Fruit fly (Drosophila melanogaster): Measurements from ENCODE around the gene ush.
A peak's percentile ranks its signal among the peaks of the same experiment; 100 is the strongest.

DNA sequence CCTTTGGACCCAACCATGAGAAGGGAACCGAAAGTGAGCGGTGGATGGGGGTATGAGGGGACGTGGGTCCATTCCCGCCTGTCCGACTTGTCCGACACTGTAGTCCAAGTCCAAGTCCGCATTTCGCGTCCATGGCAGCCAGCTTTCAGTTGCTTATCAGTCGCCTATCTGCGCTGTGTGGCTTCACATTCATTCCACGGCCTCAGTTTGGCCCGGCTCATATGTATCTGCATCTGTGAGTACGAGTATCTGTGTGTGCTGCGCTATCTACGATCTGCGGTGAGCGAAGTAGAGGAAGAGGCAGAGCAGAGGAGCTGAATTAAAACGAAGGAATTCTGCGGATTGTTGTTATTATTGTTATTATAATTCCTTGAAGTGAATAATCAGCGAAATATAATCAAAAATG lies 48.5 kb downstream of the ush start:
- TF ChIP-seq net (GFP tag; optimal IDR thresholded peaks at IDR 0.05) (peak; percentile 8), CG6163 (GFP tag; IDR thresholded peaks at IDR 0.05) (peak; percentile 49; the same call in 2 of the 3 replicates)
